Fruit fly (Drosophila melanogaster): ENCODE results near the gene CG14958.
A peak's percentile ranks its signal among the peaks of the same experiment; 100 is the strongest.

Gene CG14958

DNA sequence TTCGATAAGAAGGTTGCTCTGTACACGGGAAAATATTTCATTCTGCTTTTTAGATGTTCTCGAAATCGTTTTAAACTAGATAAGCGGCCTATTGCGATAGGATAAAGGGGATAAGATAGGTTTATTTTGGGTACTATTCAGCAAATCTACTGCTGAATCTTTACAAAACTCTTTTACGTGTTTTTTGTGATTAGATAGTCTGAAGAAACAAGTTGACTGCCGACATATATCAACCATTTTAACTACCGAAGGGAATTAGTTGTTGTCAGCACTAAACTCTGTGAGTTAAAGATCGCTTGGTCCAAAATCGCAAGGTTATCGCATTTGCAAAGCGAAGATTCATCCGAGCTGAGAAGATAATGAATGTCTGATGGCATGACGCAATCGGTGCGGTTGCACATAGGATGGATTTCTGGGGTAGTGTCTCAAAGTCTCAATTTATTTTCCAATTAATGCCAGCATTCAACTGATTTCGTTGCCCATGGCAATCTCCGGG is 23.5 kb upstream of the CG14958 start, which contains the start of gene Asciz:
Asciz (minus strand) TSS at position 51 of the 496 bp plus-strand sequence.
- TF ChIP-seq CG17801 (GFP tag; optimal IDR thresholded peaks at IDR 0.05; ENCODE audit: partially characterized antibody), result no peak

DNA sequence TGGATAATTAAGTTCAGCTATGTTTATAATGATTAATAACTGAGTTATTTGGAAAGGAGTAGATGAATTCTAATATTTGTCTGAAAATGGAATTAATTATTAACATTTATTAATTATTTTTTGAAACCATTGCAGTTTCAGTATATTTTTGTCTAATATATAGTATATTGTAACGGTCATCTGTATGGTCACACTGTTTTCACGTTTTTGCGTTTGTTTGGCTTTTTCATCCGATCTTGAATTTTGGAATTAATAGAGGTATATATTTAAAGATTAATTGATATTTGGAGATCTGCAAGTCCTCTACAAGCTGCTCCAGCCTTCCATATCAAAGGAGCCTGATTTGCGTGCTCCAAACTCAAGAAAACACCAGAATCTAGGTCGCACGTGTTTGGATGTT is 20.7 kb upstream of the CG14958 start, which contains the start of the genes CG32278 and CG32281:
CG32278 (plus strand) TSS at position 180 of the 400 bp plus-strand sequence.
CG32281 (plus strand) TSS at position 269 of the 400 bp plus-strand sequence.
- TF ChIP-seq CG17801 (GFP tag; optimal IDR thresholded peaks at IDR 0.05; ENCODE audit: partially characterized antibody), result no peak

DNA sequence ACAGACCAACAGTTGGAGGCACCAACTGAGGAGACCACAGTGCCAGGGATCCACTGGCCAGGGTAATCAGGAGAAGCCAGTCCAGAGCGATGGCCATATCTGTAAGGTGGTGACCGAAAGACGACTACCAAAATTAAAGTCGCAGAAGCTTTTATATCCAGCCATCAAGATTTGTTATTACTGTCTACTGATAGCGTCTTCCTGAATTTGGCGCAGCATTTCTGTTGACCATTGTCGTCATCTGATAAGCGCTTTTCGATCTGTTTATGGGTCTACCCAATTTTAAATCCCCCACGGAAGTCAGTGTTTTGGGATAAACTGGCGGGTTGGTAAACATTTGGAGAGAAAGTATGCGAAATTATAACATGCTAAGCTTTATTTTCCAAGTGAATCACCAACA is 17.3 kb upstream of the CG14958 start, which contains the start of gene CG14963:
CG14963 (minus strand) TSS at position 101 of the 400 bp plus-strand sequence.
- no peak for TF ChIP-seq CG17801 (GFP tag; optimal IDR thresholded peaks at IDR 0.05; ENCODE audit: partially characterized antibody)

DNA sequence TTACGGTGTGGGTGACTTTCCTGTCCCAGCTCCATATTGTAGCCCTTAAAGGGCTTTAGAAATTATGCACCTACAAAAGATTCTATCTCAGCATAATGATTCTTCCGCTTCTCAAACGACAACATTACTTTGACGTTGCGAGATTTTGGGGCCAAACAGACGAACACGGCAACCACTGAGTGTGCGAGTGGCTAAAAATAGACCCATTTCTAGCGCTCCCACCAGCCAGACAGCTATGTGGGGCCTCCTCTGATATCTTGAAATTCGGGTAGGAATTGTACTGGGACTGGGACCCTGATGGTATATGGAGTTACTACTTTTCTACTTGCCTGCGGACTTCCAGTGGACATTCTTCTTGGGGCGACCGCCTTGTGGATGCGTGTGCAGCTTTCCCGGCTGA is 11.9 kb upstream of the CG14958 start:
- TF ChIP-seq CG17801 (GFP tag; optimal IDR thresholded peaks at IDR 0.05; ENCODE audit: partially characterized antibody), result no peak

DNA sequence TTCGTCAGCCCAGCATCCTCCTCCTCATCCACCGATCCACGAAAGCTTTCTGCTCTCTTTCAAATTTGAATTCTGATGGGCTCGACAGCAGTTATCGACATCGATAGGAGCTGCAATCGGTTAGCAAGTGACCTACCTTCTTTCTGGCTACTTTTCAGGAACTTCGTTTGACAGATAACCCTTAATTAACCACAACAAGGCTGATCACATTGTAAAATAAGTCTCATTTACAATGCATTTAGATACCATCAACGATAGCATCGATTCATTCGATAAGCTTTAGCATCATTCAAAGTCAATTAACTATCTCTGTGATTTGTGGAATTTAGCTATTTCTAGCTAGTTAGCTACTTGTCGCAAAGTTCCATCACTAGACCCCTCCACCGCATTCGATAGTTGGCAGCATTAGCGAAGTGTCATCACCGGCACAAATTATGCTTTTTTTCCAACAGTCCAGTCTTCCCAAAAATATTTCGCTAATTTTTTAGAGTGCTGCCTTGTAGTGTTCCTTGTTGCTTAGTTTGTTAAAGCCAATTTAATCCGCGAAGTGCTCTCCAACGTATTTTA is 11.2 kb upstream of the CG14958 start, which contains the start of the genes MnM and Girdin:
MnM (minus strand) TSS at position 51 of the 567 bp plus-strand sequence.
Girdin (plus strand) TSS at position 401 of the 567 bp plus-strand sequence.
- no peak for TF ChIP-seq CG17801 (GFP tag; optimal IDR thresholded peaks at IDR 0.05; ENCODE audit: partially characterized antibody)

DNA sequence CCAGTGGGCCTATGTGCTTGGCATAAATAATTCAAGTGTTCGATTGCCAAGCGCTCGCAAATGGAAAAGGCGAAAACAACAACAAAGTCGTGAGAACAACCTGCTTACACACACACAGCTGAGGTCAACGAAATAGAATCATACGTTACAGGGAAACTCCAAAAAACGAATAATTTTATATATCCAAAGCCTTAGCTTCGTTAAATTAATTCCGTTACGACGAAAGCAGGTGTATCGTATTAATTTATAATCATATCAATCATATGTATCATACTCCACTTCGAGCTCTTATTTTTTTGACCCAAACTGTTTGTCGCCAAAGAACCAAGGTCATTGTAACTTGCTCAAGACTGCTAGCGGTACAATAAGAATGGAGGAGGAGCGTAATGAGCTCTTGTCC is 10.3 kb upstream of the CG14958 start:
- peak; percentile 92 for TF ChIP-seq CG17801 (GFP tag; optimal IDR thresholded peaks at IDR 0.05; ENCODE audit: partially characterized antibody)

DNA sequence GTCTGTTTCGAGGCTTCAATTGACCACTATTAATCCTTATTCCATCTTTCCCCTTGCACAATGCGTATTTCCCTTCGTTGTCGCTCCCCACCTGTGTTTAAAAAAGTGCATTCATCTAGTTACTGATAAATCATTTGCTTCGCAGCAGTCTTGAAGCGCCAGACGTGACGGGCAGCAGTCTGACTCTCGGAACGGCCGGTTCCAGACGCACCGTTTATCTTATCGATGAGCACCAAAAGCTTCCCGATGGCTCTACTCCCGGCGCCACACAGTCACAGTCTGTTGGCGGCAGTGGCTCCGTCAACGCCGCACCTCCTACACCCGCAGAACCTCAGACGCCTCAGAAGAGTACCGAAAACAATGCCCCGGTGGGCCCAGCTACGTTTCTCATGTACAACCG is 5.7 kb upstream of the CG14958 start, which contains the start of gene CG42494:
CG42494 (plus strand) TSS at position 301 of the 400 bp plus-strand sequence.
- no peak for TF ChIP-seq CG17801 (GFP tag; optimal IDR thresholded peaks at IDR 0.05; ENCODE audit: partially characterized antibody)

DNA sequence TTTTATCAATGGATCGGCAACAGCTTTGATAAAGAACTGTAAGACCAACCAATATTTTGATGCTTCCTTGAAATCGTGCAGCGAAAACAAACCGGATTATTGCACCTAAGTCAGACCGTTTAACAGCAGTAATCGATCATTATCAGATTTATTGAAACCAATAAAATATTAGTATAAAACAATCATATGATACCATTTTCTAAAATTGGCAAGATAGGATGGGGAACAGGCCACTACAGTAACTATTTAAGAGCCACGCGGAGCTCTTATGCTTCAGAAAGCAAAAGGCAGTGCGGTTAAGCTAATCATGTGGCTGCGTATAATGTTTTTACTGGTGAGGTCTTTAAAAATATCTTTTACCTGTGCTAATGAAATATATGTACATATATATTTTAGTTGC is 3.4 kb upstream of the CG14958 start, which contains the start of gene CG32284:
CG32284 (plus strand) TSS at position 301 of the 400 bp plus-strand sequence.
- no peak for TF ChIP-seq CG17801 (GFP tag; optimal IDR thresholded peaks at IDR 0.05; ENCODE audit: partially characterized antibody)

DNA sequence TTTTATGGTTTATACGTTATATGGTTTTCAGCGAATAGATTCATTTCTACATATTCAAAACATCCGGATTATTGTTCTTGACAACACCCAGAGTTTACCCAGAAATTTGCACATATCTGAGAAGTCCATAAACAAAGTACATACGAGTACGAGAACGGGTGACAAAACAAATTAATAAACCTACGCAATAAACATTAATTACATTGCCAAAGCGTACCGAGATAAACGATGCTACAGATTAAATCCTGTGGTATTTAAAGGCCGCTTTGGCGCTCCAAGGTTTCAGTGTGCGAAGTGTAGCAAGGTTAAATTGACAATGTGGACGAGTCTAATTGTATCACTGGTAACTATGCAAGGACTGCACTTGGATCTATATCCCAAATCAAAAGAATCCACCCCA is 2.5 kb upstream of the CG14958 start, which contains the start of gene CG14957:
CG14957 (plus strand) TSS at position 301 of the 400 bp plus-strand sequence.
- TF ChIP-seq CG17801 (GFP tag; optimal IDR thresholded peaks at IDR 0.05; ENCODE audit: partially characterized antibody), result no peak

DNA sequence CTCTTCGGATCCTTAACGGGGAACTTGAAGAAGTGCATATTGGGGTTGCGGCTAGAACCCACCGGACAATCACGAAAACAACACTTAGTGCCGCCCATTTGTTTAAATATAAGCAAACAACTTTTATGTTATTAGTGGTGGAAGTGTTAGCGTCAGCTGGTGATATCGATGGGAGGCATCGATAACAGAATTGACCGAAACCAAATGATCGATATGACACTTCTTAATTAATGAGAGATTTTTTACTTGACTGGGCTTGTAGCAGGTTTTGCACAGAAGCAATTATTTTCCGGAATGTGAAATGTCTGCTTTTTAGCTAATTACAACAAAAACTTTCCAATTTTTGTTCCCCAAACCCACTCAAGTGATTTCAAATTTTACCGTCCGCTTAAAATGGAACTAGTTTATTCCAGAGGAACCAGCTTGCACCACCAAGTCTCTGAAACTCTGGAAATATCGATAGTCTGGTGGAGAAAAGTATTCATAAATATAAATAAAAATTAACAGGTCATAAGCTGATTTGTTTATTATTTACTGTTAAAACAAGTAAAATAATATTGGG is 2.6 kb downstream of the CG14958 start, which contains the start of gene CG14965:
CG14965 (minus strand) TSS at position 159 of the 562 bp plus-strand sequence.
- TF ChIP-seq CG17801 (GFP tag; optimal IDR thresholded peaks at IDR 0.05; ENCODE audit: partially characterized antibody), result no peak

DNA sequence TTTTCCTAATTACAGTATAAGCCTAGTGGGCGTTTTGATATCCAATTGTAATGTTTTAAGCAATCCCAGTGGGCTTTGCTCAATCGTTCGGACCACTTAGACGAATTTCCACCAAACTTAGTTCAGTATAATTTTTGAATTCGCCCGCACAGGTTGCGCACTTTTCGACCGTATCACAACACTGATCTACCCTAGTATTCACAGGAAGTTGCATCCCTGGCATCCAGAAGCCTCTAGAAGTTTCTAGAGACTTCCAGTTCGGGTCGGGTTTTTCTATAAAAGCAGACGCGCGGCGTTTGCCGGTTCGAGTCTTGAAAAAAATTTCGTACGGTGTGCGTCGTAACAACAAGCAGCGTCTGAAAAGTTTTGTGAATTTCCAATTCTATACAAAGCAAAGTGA is 3.1 kb downstream of the CG14958 start, which contains the start of gene Hsp83:
Hsp83 (plus strand) TSS at position 58 of the 400 bp plus-strand sequence.
- peak; percentile 98 for TF ChIP-seq CG17801 (GFP tag; optimal IDR thresholded peaks at IDR 0.05; ENCODE audit: partially characterized antibody)

DNA sequence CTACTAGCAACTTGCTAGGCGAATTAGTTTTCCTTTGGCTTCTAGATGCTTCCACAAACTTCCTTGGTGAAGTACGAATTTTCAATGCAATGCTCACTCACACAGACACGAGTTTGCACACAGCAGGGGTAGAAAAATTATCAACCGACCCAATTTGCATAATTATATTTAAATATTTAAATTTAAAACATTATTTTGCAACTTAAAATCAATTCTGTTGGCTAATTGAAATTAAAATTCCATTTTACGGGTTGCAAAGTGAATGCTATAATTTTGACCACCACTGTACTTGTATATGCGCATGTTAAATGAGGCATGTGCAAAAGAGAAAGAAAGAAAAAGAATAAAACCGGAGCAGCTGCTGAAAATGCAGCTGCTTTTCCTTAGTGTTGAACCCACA is 4.3 kb downstream of the CG14958 start:
- TF ChIP-seq CG17801 (GFP tag; optimal IDR thresholded peaks at IDR 0.05; ENCODE audit: partially characterized antibody), result peak; percentile 86

DNA sequence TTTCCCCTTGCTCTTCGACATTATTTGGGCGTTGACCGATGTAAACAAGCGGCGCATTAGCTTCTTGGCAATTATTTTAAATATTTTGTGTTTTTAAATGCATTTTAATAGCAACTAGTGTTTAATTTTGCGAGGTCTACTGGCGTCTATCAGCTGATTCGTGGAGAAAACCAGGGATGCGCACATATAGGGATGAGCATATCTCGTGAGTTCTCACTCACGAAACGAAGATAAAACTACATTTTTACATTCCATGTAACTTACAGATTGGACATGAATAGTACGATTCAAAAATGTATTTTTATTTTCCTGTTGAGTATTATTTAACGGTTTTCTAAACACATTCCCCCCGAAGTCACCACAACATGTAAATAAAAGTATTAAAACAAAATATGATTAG is 7.7 kb downstream of the CG14958 start, which contains the start of gene CG14966:
CG14966 (minus strand) TSS at position 168 of the 400 bp plus-strand sequence.
- peak; percentile 58 for TF ChIP-seq CG17801 (GFP tag; optimal IDR thresholded peaks at IDR 0.05; ENCODE audit: partially characterized antibody)

DNA sequence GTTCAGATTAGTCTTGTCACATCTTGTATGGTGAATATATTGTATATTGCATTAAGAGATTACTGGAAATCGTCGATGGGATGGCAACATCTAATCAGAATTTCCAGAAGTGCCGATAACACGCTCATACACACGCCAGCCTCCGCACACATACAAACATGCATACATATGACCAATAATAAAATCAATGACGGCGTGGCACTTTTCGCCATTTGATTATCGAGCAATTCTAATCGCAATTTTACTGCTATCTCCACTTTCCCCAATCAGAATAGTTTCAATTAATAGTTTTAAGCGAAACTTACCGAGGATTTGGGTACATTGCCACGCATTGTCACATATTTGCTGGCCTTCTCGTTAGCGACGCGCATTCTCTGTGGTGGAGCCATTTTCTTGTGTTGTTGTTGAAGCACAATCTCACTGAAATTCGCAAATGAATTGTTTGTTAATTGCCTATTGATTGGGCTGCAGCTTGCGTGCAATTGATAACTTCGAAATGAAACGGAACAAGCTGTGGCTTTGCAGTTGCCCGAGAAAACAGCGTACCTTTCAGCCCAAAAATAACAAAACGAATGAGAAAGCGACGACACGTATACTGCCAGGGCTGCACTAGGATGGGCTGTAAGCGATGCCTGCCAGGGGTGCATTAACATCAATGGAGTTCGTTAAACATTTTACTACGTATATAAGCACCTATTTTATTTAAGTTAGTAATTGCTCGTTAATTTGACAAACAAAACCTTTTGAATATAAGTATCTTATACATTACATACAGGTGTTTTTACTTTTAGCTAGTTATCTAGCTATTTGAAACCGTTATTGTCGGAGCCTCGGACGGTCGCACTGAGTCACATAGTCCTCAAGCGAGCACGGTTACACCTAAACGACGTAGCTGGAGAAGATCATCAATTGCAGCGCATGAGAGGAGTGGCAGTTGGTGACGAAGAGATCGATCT is 8.9 kb downstream of the CG14958 start, which contains the start of the genes CG32276 and gry:
CG32276 (minus strand) TSS at position 601 of the 956 bp plus-strand sequence.
gry (plus strand) TSS at position 644 of the 956 bp plus-strand sequence.
- peak; percentile 89 for TF ChIP-seq CG17801 (GFP tag; optimal IDR thresholded peaks at IDR 0.05; ENCODE audit: partially characterized antibody)
